Worm (Caenorhabditis elegans) whole organism, L4 larva: ENCODE measurements around the gene dmd-4.

ENCODE experiments used
- lim-7 ChIP-seq: fragments of 200-800 bp; sonication (Bioruptor generic); IDR thresholded peaks from 2 replicates; pipeline ENCODE4 v1.3.6; 2022; ENCODE audit warnings: missing genetic modification characterization, missing compliant biosample characterization
- pha-4 ChIP-seq, 2 experiments: fragments of 150-350 bp in 1 of 2; fragments of 200-800 bp in 1 of 2; sonication (Bioruptor generic) in 1 of 2; IDR thresholded peaks in 1 of 2; optimal IDR thresholded peaks in 1 of 2; 2 replicates each; pipeline versions ENCODE4 v1.3.6 to Lab custom; 2014 to 2022; ENCODE audit warnings: missing genetic modification characterization in 2 of 2, missing genetic modification reagents in 2 of 2, missing biosample characterization in 1 of 2, missing compliant biosample characterization in 1 of 2
- snpc-1.2 ChIP-seq: fragments of 200-800 bp; sonication (Bioruptor generic); IDR thresholded peaks from 2 replicates; pipeline ENCODE4 v1.3.6; 2022; ENCODE audit warnings: missing genetic modification reagents, missing genetic modification characterization, missing compliant biosample characterization

ce11 chrX:14881119-14881518 lies 19.5 kb upstream of the dmd-4 start, which contains the start of gene flp-8:
- TF ChIP-seq snpc-1.2 (GFP tag; lab: Robert Waterston, UW) (no peak), pha-4 (GFP tag; IDR thresholded peaks at IDR 0.05; lab: Robert Waterston, UW) (no peak), pha-4 (tag; optimal IDR thresholded peaks at IDR 0.05; lab: Kevin White, UChicago) (no peak), lim-7 (GFP tag; lab: Robert Waterston, UW) (no peak)
